Worm (Caenorhabditis elegans) whole organism, L3 larva: ENCODE data around the gene C08B6.18.

Source experiments
- aly-2 ChIP-seq: fragments of 150-350 bp; optimal IDR thresholded peaks from 2 replicates; lab custom pipeline; 2014; ENCODE audit warnings: missing biosample characterization, missing genetic modification characterization
- ama-1 ChIP-seq: fragments of 150-350 bp; optimal IDR thresholded peaks from 2 replicates; lab custom pipeline; 2018
- ceh-16 ChIP-seq: sonication (generic microtip); optimal IDR thresholded peaks from 2 replicates; lab custom pipeline; 2017; ENCODE audit warnings: missing biosample characterization, missing genetic modification characterization
- ceh-9 ChIP-seq: sonication (generic microtip); optimal IDR thresholded peaks from 2 replicates; lab custom pipeline; 2018; ENCODE audit warnings: missing biosample characterization, missing genetic modification characterization
- egl-27 ChIP-seq: sonication (generic microtip); optimal IDR thresholded peaks from 4 replicates; lab custom pipeline; 2017; ENCODE audit warnings: missing biosample characterization, missing genetic modification reagents, missing genetic modification characterization
- elt-1 ChIP-seq: fragments of 150-350 bp; optimal IDR thresholded peaks from 2 replicates; lab custom pipeline; 2014; ENCODE audit warnings: missing biosample characterization, missing genetic modification characterization
- elt-2 ChIP-seq: sonication (generic microtip); optimal IDR thresholded peaks from 2 replicates; lab custom pipeline; 2016; ENCODE audit warnings: missing genetic modification reagents, mild to moderate bottlenecking, missing genetic modification characterization, missing compliant biosample characterization
- elt-3 ChIP-seq, 3 experiments: fragments of 150-350 bp in 1 of 3; sonication (generic microtip) in 2 of 3; optimal IDR thresholded peaks; 2 replicates in 2 of 3; 4 replicates in 1 of 3; lab custom pipeline; 2014 to 2017; ENCODE audit warnings: missing biosample characterization in 3 of 3, missing genetic modification characterization in 3 of 3
- eor-1 ChIP-seq, 2 experiments: fragments of 150-350 bp; optimal IDR thresholded peaks; 2 replicates each; lab custom pipeline; 2014 to 2018; ENCODE audit warnings: missing biosample characterization in 2 of 2, missing genetic modification characterization in 2 of 2
- fkh-2 ChIP-seq: fragments of 150-350 bp; optimal IDR thresholded peaks from 2 replicates; lab custom pipeline; 2014; ENCODE audit warnings: missing biosample characterization, missing genetic modification reagents, missing genetic modification characterization
- fos-1 ChIP-seq: fragments of 150-350 bp; optimal IDR thresholded peaks from 2 replicates; lab custom pipeline; 2014; ENCODE audit warnings: missing biosample characterization, missing genetic modification characterization
- hmg-11 ChIP-seq: sonication (generic microtip); optimal IDR thresholded peaks from 2 replicates; lab custom pipeline; 2016; ENCODE audit warnings: missing genetic modification characterization, missing compliant biosample characterization
- jun-1 ChIP-seq: fragments of 150-350 bp; optimal IDR thresholded peaks from 2 replicates; lab custom pipeline; 2014; ENCODE audit warnings: missing biosample characterization, missing genetic modification reagents, missing genetic modification characterization
- lsy-12 ChIP-seq: sonication (generic microtip); optimal IDR thresholded peaks from 2 replicates; lab custom pipeline; 2016; ENCODE audit warnings: mild to moderate bottlenecking, missing genetic modification characterization, missing compliant biosample characterization
- nfya-1 ChIP-seq: sonication (generic microtip); optimal IDR thresholded peaks from 2 replicates; lab custom pipeline; 2017; ENCODE audit warnings: missing genetic modification characterization, mild to moderate bottlenecking, missing compliant biosample characterization, antibody characterized with exemption, moderate library complexity; ENCODE audit not compliant: insufficient read depth
- nhr-11 ChIP-seq: fragments of 150-350 bp; optimal IDR thresholded peaks from 2 replicates; lab custom pipeline; 2014; ENCODE audit warnings: missing biosample characterization, missing genetic modification characterization
- nhr-12 ChIP-seq: fragments of 150-350 bp; optimal IDR thresholded peaks from 2 replicates; lab custom pipeline; 2014; ENCODE audit warnings: missing biosample characterization, missing genetic modification characterization
- nhr-23 ChIP-seq: fragments of 150-350 bp; optimal IDR thresholded peaks from 2 replicates; lab custom pipeline; 2014; ENCODE audit warnings: missing biosample characterization, missing genetic modification reagents, missing genetic modification characterization
- nhr-237 ChIP-seq: fragments of 150-350 bp; optimal IDR thresholded peaks from 2 replicates; lab custom pipeline; 2014; ENCODE audit warnings: missing biosample characterization, missing genetic modification characterization
- nhr-25 ChIP-seq: sonication (generic microtip); optimal IDR thresholded peaks from 2 replicates; lab custom pipeline; 2017; ENCODE audit warnings: missing biosample characterization, missing genetic modification characterization
- nhr-28 ChIP-seq: fragments of 150-350 bp; optimal IDR thresholded peaks from 2 replicates; lab custom pipeline; 2014; ENCODE audit warnings: missing biosample characterization, missing genetic modification characterization
- nhr-43 ChIP-seq: sonication (generic microtip); optimal IDR thresholded peaks from 2 replicates; lab custom pipeline; 2016; ENCODE audit warnings: mild to moderate bottlenecking, missing genetic modification characterization, missing compliant biosample characterization; ENCODE audit not compliant: poor library complexity, severe bottlenecking
- nhr-67 ChIP-seq: fragments of 150-350 bp; optimal IDR thresholded peaks from 2 replicates; lab custom pipeline; 2014; ENCODE audit warnings: missing biosample characterization, missing genetic modification characterization
- nhr-76 ChIP-seq: fragments of 150-350 bp; sonication (generic microtip); optimal IDR thresholded peaks from 5 replicates; lab custom pipeline; 2014; ENCODE audit warnings: missing biosample characterization, missing genetic modification characterization
- nhr-77 ChIP-seq: fragments of 150-350 bp; optimal IDR thresholded peaks from 2 replicates; lab custom pipeline; 2014; ENCODE audit warnings: missing biosample characterization, missing genetic modification characterization
- pha-4 ChIP-seq: fragments of 150-350 bp; optimal IDR thresholded peaks from 2 replicates; lab custom pipeline; 2014; ENCODE audit warnings: missing biosample characterization, missing genetic modification reagents, missing genetic modification characterization
- pqm-1 ChIP-seq: fragments of 150-350 bp; optimal IDR thresholded peaks from 2 replicates; lab custom pipeline; 2017; ENCODE audit warnings: missing biosample characterization, missing genetic modification characterization, inconsistent platforms
- skn-1 ChIP-seq: fragments of 150-350 bp; optimal IDR thresholded peaks from 2 replicates; lab custom pipeline; 2014; ENCODE audit warnings: missing biosample characterization, missing genetic modification characterization
- snpc-4 ChIP-seq: fragments of 150-350 bp; optimal IDR thresholded peaks from 2 replicates; lab custom pipeline; 2014; ENCODE audit warnings: missing biosample characterization, missing genetic modification characterization
- tbx-2 ChIP-seq: sonication (generic microtip); optimal IDR thresholded peaks from 2 replicates; lab custom pipeline; 2016; ENCODE audit warnings: mild to moderate bottlenecking, missing genetic modification characterization, missing compliant biosample characterization
- unc-39 ChIP-seq: sonication (generic microtip); optimal IDR thresholded peaks from 4 replicates; lab custom pipeline; 2017; ENCODE audit warnings: missing biosample characterization, missing genetic modification characterization
- unc-62 ChIP-seq: fragments of 150-350 bp; sonication (generic microtip); optimal IDR thresholded peaks from 4 replicates; lab custom pipeline; 2014; ENCODE audit warnings: missing biosample characterization, missing genetic modification reagents, missing genetic modification characterization
- ztf-11 ChIP-seq: fragments of 150-350 bp; optimal IDR thresholded peaks from 2 replicates; lab custom pipeline; 2014; ENCODE audit warnings: missing biosample characterization, missing genetic modification characterization

The C08B6.18 gene

DNA sequence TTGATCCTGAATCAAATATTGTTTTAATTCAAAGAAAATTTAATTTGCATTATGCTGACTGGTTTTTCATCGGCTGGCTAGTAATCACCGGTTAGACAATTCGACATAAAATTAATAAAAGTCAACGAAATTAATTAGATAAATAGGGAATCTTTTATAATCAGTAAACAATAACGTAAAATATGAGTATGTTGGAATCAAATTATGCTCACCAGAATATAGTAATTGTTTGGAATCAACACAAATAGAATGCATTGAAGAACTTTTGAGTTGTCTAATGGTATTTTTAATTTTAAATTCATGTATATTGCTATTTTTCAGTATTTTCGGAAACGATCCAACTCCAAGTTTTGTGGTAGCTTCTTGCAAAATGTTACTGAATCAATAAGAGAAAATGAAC is 28.5 kb downstream of the C08B6.18 start, which contains the start of gene C08B6.2:
Gene C08B6.2, plus strand, starts transcription at position 301 of the 400 bp plus-strand sequence.
- TF ChIP-seq fos-1 (tag; lab: Kevin White, UChicago) (no peak), aly-2 (tag; lab: Kevin White, UChicago) (no peak), unc-62 (GFP tag; lab: Kevin White, UChicago) (no peak), snpc-4 (tag; lab: Kevin White, UChicago) (no peak)

- no peak for TF ChIP-seq nhr-23 (tag; lab: Kevin White, UChicago)
- no peak for TF ChIP-seq elt-1 (tag; lab: Kevin White, UChicago)
- TF ChIP-seq elt-2 (tag; lab: Kevin White, UChicago) = peak; percentile 76
- TF ChIP-seq ztf-11 (tag; lab: Kevin White, UChicago) = no peak
- peak; percentile 90 for TF ChIP-seq pqm-1 (tag; lab: Kevin White, UChicago)
- peak; percentile 51 for TF ChIP-seq pha-4 (tag; lab: Kevin White, UChicago)
- no peak for TF ChIP-seq egl-27 (tag; lab: Kevin White, UChicago)
- TF ChIP-seq ama-1 (lab: Kevin White, UChicago) = no peak
- TF ChIP-seq ceh-9 (tag; lab: Kevin White, UChicago) = no peak
Measured at ce11 chrV:10104785-10105310, 29.1 kb downstream of the C08B6.18 start, which contains the start of gene ugt-17. TSS of gene ugt-17 (minus strand) at chrV:10104964.

DNA sequence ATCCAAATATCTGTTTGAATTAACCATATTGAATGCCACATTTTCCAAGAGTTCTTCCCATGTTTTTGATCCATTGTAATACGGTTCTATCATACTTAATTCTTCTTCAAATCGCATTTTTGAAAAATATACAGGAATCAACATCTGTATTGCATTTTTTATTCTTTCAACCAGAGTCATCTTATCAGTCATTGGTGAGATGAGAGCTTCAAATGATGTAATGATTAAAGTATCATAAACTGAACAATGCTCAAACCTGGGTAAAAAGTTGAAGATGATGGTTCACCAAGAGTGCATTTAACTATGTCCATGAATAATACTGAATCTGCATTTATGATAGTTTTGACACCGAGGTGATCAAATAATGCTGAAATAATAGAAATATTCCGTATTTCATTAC is 30.1 kb downstream of the C08B6.18 start:
- peak; percentile 69 for TF ChIP-seq elt-2 (tag; lab: Kevin White, UChicago)
- TF ChIP-seq pqm-1 (tag; lab: Kevin White, UChicago) = peak; percentile 11
- TF ChIP-seq nhr-12 (tag; lab: Kevin White, UChicago) = no peak
- TF ChIP-seq, all 47 proteins: peak for 2

ce11 chrV:10101916-10102315 is 32.0 kb downstream of the C08B6.18 start, which contains the start of gene C08B6.14:
TSS of gene C08B6.14 (minus strand) at chrV:10102016.
- TF ChIP-seq hmg-11 (tag; lab: Kevin White, UChicago) (no peak), jun-1 (tag; lab: Kevin White, UChicago) (no peak), fos-1 (tag; lab: Kevin White, UChicago) (no peak), lsy-12 (no peak), snpc-4 (tag; lab: Kevin White, UChicago) (no peak), nhr-237 (tag; lab: Kevin White, UChicago) (no peak), nhr-43 (tag; lab: Kevin White, UChicago) (no peak), ama-1 (lab: Kevin White, UChicago) (no peak)

- TF ChIP-seq nhr-76 (tag; lab: Kevin White, UChicago) (no peak), elt-2 (tag; lab: Kevin White, UChicago) (peak; percentile 61)
- TF ChIP-seq, all 47 proteins: peak for 1
Measured at ce11 chrV:10098429-10098828, 35.5 kb downstream of the C08B6.18 start, which contains the start of gene ugt-47. TSS of gene ugt-47 (minus strand) at chrV:10098597.

DNA sequence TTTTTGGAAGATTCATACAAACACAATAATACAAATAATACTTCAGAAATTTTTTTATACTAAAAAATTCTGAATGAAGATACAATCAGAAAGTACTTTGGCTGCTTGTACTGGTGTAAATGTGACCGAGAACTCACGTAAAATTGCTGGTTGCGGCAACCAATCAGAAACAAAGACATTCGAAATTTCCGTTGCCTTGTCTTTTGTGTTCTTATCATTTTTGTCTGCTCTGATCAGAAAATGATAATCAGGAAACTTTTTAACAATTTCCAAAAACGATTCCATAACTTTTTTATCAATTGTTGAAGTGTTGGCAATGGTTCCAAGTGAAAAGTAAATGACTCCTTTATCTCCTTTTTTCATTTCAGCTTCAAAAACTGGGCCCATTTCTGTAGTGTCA is 37.0 kb downstream of the C08B6.18 start:
- TF ChIP-seq nhr-23 (tag; lab: Kevin White, UChicago) = no peak
- no peak for TF ChIP-seq fos-1 (tag; lab: Kevin White, UChicago)
- TF ChIP-seq tbx-2 (tag; lab: Kevin White, UChicago) = no peak
- peak; percentile 92 for TF ChIP-seq elt-2 (tag; lab: Kevin White, UChicago)
- TF ChIP-seq nhr-25 (tag; lab: Kevin White, UChicago) = no peak
- peak; percentile 62 for TF ChIP-seq nfya-1 (tag; lab: Kevin White, UChicago)
- TF ChIP-seq ceh-9 (tag; lab: Kevin White, UChicago) = no peak
- TF ChIP-seq nhr-11 (tag; lab: Kevin White, UChicago) = no peak
- no peak for TF ChIP-seq eor-1 (tag; optimal IDR thresholded peaks at IDR 0.05; lab: Kevin White, UChicago)
- peak; percentile 60 for TF ChIP-seq pqm-1 (tag; lab: Kevin White, UChicago)
- TF ChIP-seq pha-4 (tag; lab: Kevin White, UChicago) = peak; percentile 12

DNA sequence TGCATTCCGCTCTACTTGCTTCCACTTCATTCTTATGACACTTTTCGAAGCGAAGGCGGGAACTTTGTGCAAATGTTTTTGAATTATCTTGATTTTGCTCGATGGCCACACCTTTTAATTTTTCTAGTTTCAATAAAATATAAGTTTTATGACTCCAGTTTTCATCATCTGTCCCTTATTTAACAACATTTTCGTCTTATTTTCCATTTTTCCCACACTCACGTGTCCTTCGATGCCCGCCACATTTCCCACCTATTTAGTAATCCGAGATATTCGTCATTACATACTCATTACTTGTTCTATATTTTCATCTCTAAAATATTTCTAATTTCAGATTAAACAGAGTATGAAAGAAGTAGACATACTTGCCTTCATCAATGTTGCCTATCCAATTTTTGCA is 39.6 kb downstream of the C08B6.18 start, which contains the start of gene srd-49:
Gene srd-49, plus strand, starts transcription at position 301 of the 400 bp plus-strand sequence.
- TF ChIP-seq skn-1 (tag; lab: Kevin White, UChicago) = no peak
- TF ChIP-seq elt-3 (tag; optimal IDR thresholded peaks at IDR 0.05; lab: Kevin White, UChicago) = no peak
- TF ChIP-seq nhr-28 = no peak
- TF ChIP-seq fkh-2 = no peak
- no peak for TF ChIP-seq nhr-11 (tag; lab: Kevin White, UChicago)
- TF ChIP-seq nhr-43 (tag; lab: Kevin White, UChicago) = no peak
- TF ChIP-seq nhr-67 (tag; lab: Kevin White, UChicago) = no peak
- no peak for TF ChIP-seq fos-1 (tag; lab: Kevin White, UChicago)
- TF ChIP-seq nhr-77 (tag; lab: Kevin White, UChicago) = no peak
- TF ChIP-seq ceh-16 (tag; lab: Kevin White, UChicago) = no peak
- TF ChIP-seq unc-62 (GFP tag; lab: Kevin White, UChicago) = no peak
- no peak for TF ChIP-seq ztf-11 (tag; lab: Kevin White, UChicago)
- TF ChIP-seq unc-39 (tag; lab: Kevin White, UChicago) = no peak
